Fruit fly (Drosophila melanogaster): Measurements from ENCODE around the gene Uch.

The Uch gene

DNA sequence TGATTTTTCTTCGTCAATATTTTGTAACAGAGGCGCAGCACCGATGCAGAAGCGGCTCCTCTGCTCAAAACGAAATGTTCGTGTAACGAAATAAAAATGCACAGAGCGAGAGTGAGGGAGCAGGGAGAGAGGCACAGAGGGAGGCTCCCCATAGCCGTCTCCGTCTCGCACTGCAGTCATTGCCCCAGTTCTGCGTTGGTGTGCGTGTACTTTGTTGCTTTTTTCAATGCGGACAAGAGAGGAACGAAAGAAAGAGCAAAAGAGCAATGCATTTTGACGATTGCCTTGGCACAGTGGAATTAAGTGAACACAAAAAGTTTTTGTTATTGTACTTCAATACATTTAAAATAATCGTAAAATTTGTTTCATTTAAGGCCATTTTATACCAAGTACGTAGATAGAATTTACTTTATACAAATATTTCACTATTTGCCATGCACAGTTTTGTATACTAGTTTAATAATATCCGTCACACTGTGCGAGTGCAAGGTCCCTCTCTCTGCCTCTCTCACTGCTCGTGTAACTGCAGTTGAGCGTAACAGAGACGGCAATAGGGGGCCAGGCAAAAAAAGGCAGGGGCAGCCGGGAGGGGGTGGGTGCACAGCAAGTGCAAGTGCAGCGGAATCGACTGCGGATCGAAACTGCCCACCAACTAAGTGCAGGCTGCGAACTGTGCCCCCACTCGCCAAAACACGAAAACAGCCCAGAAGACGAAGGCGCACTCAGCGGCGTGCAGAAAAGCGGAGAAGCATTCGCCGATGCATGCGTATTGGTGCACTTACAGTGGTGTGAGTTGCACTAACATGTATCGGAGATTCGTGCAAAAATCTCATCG lies 11.8 kb downstream of the Uch start (continued):
- TF ChIP-seq CG4282 (GFP tag; optimal IDR thresholded peaks at IDR 0.05), result peak; percentile 99
- peak; percentile 85 for TF ChIP-seq CG14965 (GFP tag; optimal IDR thresholded peaks at IDR 0.05; ENCODE audit: borderline replicate concordance)
- TF ChIP-seq CG17385 (GFP tag; optimal IDR thresholded peaks at IDR 0.05), result peak; percentile 97
- TF ChIP-seq CG6689 (GFP tag; IDR thresholded peaks at IDR 0.05), result peak; percentile 99
- TF ChIP-seq Optix (GFP tag; IDR thresholded peaks at IDR 0.05), result peak; percentile 97
- peak; percentile 98 for TF ChIP-seq B-H1 (GFP tag; IDR thresholded peaks at IDR 0.05)
- peak; percentile 96 for TF ChIP-seq CG9609 (GFP tag; optimal IDR thresholded peaks at IDR 0.05)
- peak; percentile 99 for TF ChIP-seq ATbp (GFP tag; optimal IDR thresholded peaks at IDR 0.05)
- TF ChIP-seq CG17186 (GFP tag; optimal IDR thresholded peaks at IDR 0.05), result peak; percentile 97
- no peak for TF ChIP-seq CG42726 (GFP tag; IDR thresholded peaks at IDR 0.05; ENCODE audit: partially characterized antibody)
- peak; percentile 98 for TF ChIP-seq MTF-1 (GFP tag; optimal IDR thresholded peaks at IDR 0.05; ENCODE audit: borderline replicate concordance)
- peak; percentile 21; the same call in 1 of the 2 replicates for TF ChIP-seq ato (GFP tag; IDR thresholded peaks at IDR 0.05; ENCODE audit: partially characterized antibody)
- TF ChIP-seq CG2678 (tag; optimal IDR thresholded peaks at IDR 0.05), result peak; percentile 98
- TF ChIP-seq Lhr (GFP tag; optimal IDR thresholded peaks at IDR 0.05), result peak; percentile 99
- TF ChIP-seq pnt (GFP tag; optimal IDR thresholded peaks at IDR 0.05), result peak; percentile 98
- peak; percentile 94 for TF ChIP-seq CG2889 (GFP tag; IDR thresholded peaks at IDR 0.05)
- peak; percentile 89 for TF ChIP-seq E2f2 (GFP tag; IDR thresholded peaks at IDR 0.05)
- peak; percentile 100 for TF ChIP-seq az2 (GFP tag; optimal IDR thresholded peaks at IDR 0.05)
- TF ChIP-seq Deaf1 (tag; optimal IDR thresholded peaks at IDR 0.05), result peak; percentile 80
- TF ChIP-seq oc (tag; optimal IDR thresholded peaks at IDR 0.05), result peak; percentile 100
- peak; percentile 95 to 99 for TF ChIP-seq Hr51 (GFP tag; optimal IDR thresholded peaks at IDR 0.05)
- peak; percentile 97 for TF ChIP-seq CG12299 (tag; optimal IDR thresholded peaks at IDR 0.05)
- TF ChIP-seq Pdp1 (GFP tag; optimal IDR thresholded peaks at IDR 0.05), result peak; percentile 97 to 98
- peak; percentile 82 for TF ChIP-seq CG13296 (GFP tag; optimal IDR thresholded peaks at IDR 0.05)
- TF ChIP-seq Adf1 (GFP tag; IDR thresholded peaks at IDR 0.05), result no peak
- peak; percentile 98 for TF ChIP-seq bab2 (GFP tag; optimal IDR thresholded peaks at IDR 0.05)
- peak; percentile 98 for TF ChIP-seq CG12942 (GFP tag; optimal IDR thresholded peaks at IDR 0.05)
- TF ChIP-seq CG12659 (GFP tag; optimal IDR thresholded peaks at IDR 0.05), result peak; percentile 97
- peak; percentile 87 for TF ChIP-seq CG6854 (GFP tag; optimal IDR thresholded peaks at IDR 0.05)
- TF ChIP-seq CG12769 (tag; optimal IDR thresholded peaks at IDR 0.05), result peak; percentile 94
- TF ChIP-seq CG17829 (tag; optimal IDR thresholded peaks at IDR 0.05), result peak; percentile 100
- peak; percentile 98 for TF ChIP-seq ems (GFP tag; optimal IDR thresholded peaks at IDR 0.05)
- peak; percentile 98 for TF ChIP-seq CG4707 (GFP tag; optimal IDR thresholded peaks at IDR 0.05)
- peak; percentile 97 for TF ChIP-seq CG12071 (GFP tag; optimal IDR thresholded peaks at IDR 0.05)
- TF ChIP-seq Hr78 (GFP tag; optimal IDR thresholded peaks at IDR 0.05), result peak in 1 of 2 experiments; percentile 97
- TF ChIP-seq CG32767 (GFP tag; IDR thresholded peaks at IDR 0.05), result peak; percentile 99
- peak; percentile 59 for TF ChIP-seq CG1832 (GFP tag; optimal IDR thresholded peaks at IDR 0.05)
- TF ChIP-seq slbo (GFP tag; IDR thresholded peaks at IDR 0.05), result peak; percentile 83
- TF ChIP-seq sima (GFP tag; optimal IDR thresholded peaks at IDR 0.05), result peak; percentile 90
- TF ChIP-seq ken (GFP tag; IDR thresholded peaks at IDR 0.05), result peak; percentile 99
- TF ChIP-seq sens-2 (GFP tag; IDR thresholded peaks at IDR 0.05), result peak; percentile 99
- TF ChIP-seq CG12155 (GFP tag; optimal IDR thresholded peaks at IDR 0.05), result peak; percentile 93
- TF ChIP-seq maf-S (GFP tag; optimal IDR thresholded peaks at IDR 0.05), result peak; percentile 96
- TF ChIP-seq Trl (optimal IDR thresholded peaks at IDR 0.05), result peak; percentile 27 to 79
- TF ChIP-seq Trl (GFP tag; optimal IDR thresholded peaks at IDR 0.05), result peak; percentile 98
- peak; percentile 94 for TF ChIP-seq CG13624 (GFP tag; optimal IDR thresholded peaks at IDR 0.05)
- TF ChIP-seq kay (GFP tag; optimal IDR thresholded peaks at IDR 0.05), result peak; percentile 98
- peak; percentile 94 for TF ChIP-seq HmgD (GFP tag; optimal IDR thresholded peaks at IDR 0.05)
